Fruit fly (Drosophila melanogaster): Measurements from ENCODE around the gene sgg.

The sgg gene

dm6 chrX:2714730-2715129 lies 81.0 kb downstream of the sgg start (continued):
- TF ChIP-seq PHDP (tag; optimal IDR thresholded peaks at IDR 0.05), result no peak
- no peak for TF ChIP-seq hth (optimal IDR thresholded peaks at IDR 0.05)
- no peak for TF ChIP-seq croc (GFP tag; conservative IDR thresholded peaks at IDR 0.05)
- no peak for TF ChIP-seq sqz (GFP tag; optimal IDR thresholded peaks at IDR 0.05)
- no peak for TF ChIP-seq CG5180 (GFP tag; optimal IDR thresholded peaks at IDR 0.05)
- TF ChIP-seq Dp (GFP tag; optimal IDR thresholded peaks at IDR 0.05), result peak; percentile 71
- no peak for TF ChIP-seq Atf-2 (GFP tag; optimal IDR thresholded peaks at IDR 0.05)
- no peak for TF ChIP-seq CG12942 (GFP tag; optimal IDR thresholded peaks at IDR 0.05)
- TF ChIP-seq CG16779 (GFP tag; IDR thresholded peaks at IDR 0.05), result no peak
- TF ChIP-seq CG18764 (GFP tag; optimal IDR thresholded peaks at IDR 0.05), result peak; percentile 87
- TF ChIP-seq Lpt (GFP tag; optimal IDR thresholded peaks at IDR 0.05), result no peak
- peak; percentile 24 for TF ChIP-seq stwl (tag; optimal IDR thresholded peaks at IDR 0.05)
- no peak for TF ChIP-seq CG11504 (tag; optimal IDR thresholded peaks at IDR 0.05)
- peak; percentile 32 for TF ChIP-seq CG7786 (GFP tag; optimal IDR thresholded peaks at IDR 0.05)
- no peak for TF ChIP-seq CG7372 (GFP tag; IDR thresholded peaks at IDR 0.05)
- TF ChIP-seq CG8924 (tag; optimal IDR thresholded peaks at IDR 0.05), result no peak
- TF ChIP-seq zfh2 (GFP tag; optimal IDR thresholded peaks at IDR 0.05), result peak; percentile 30
- TF ChIP-seq Bgb (GFP tag; IDR thresholded peaks at IDR 0.05; ENCODE audit: partially characterized antibody), result no peak; the same call in 1 of the 2 replicates
- no peak for TF ChIP-seq CrebB (tag; optimal IDR thresholded peaks at IDR 0.05)
- 0 out of 3 replicates have a peak, but pooled peaks have one; percentile 45 for TF ChIP-seq dysf (GFP tag; IDR thresholded peaks at IDR 0.05)
- TF ChIP-seq Dref (GFP tag; IDR thresholded peaks at IDR 0.05), result peak; percentile 63
- TF ChIP-seq dpn (GFP tag; optimal IDR thresholded peaks at IDR 0.05), result no peak
- no peak for TF ChIP-seq CG8478 (optimal IDR thresholded peaks at IDR 0.05)
- TF ChIP-seq CG14710 (tag; optimal IDR thresholded peaks at IDR 0.05), result no peak
- TF ChIP-seq Hr3 (GFP tag; optimal IDR thresholded peaks at IDR 0.05), result no peak
- TF ChIP-seq Doc2 (GFP tag; IDR thresholded peaks at IDR 0.05), result no peak
- TF ChIP-seq Doc3 (GFP tag; IDR thresholded peaks at IDR 0.05; ENCODE audit: partially characterized antibody), result 0 out of 3 replicates have a peak, but pooled peaks have one; percentile 36
- TF ChIP-seq gem (tag; optimal IDR thresholded peaks at IDR 0.05), result no peak
- TF ChIP-seq Asciz (GFP tag; optimal IDR thresholded peaks at IDR 0.05), result no peak
- TF ChIP-seq CG14441 (GFP tag; IDR thresholded peaks at IDR 0.05), result no peak
- TF ChIP-seq CG6272 (GFP tag; IDR thresholded peaks at IDR 0.05), result no peak
- no peak for TF ChIP-seq CG8290 (GFP tag; optimal IDR thresholded peaks at IDR 0.05)
- TF ChIP-seq CG8290 (tag; optimal IDR thresholded peaks at IDR 0.05), result no peak
- TF ChIP-seq tio (GFP tag; optimal IDR thresholded peaks at IDR 0.05), result no peak
- TF ChIP-seq YL-1 (GFP tag; optimal IDR thresholded peaks at IDR 0.05), result no peak
- no peak for TF ChIP-seq Trl (optimal IDR thresholded peaks at IDR 0.05)
- no peak for TF ChIP-seq Trl (GFP tag; optimal IDR thresholded peaks at IDR 0.05)
- TF ChIP-seq ken (GFP tag; IDR thresholded peaks at IDR 0.05), result no peak
- TF ChIP-seq Pdp1 (GFP tag; optimal IDR thresholded peaks at IDR 0.05), result no peak
- no peak for TF ChIP-seq CG33557 (GFP tag; optimal IDR thresholded peaks at IDR 0.05)
- TF ChIP-seq gcm2 (GFP tag; optimal IDR thresholded peaks at IDR 0.05), result no peak
- no peak for TF ChIP-seq cas (GFP tag; IDR thresholded peaks at IDR 0.05)
- no peak for TF ChIP-seq Dip3 (GFP tag; optimal IDR thresholded peaks at IDR 0.05)
- no peak for TF ChIP-seq ham (GFP tag; IDR thresholded peaks at IDR 0.05)
- no peak for TF ChIP-seq Aef1 (GFP tag; IDR thresholded peaks at IDR 0.05)
- TF ChIP-seq CG12769 (tag; optimal IDR thresholded peaks at IDR 0.05), result no peak
- no peak for TF ChIP-seq CG17186 (GFP tag; optimal IDR thresholded peaks at IDR 0.05)
- no peak for TF ChIP-seq CG11456 (GFP tag; IDR thresholded peaks at IDR 0.05)
- TF ChIP-seq CG2202 (tag; optimal IDR thresholded peaks at IDR 0.05), result no peak
- TF ChIP-seq sens-2 (GFP tag; IDR thresholded peaks at IDR 0.05), result no peak
- 0 out of 2 replicates have a peak, but pooled peaks have one; percentile 26 for TF ChIP-seq ara (GFP tag; IDR thresholded peaks at IDR 0.05)
- no peak for TF ChIP-seq esg (GFP tag; conservative IDR thresholded peaks at IDR 0.05)
- TF ChIP-seq tna (GFP tag; IDR thresholded peaks at IDR 0.05; ENCODE audit: partially characterized antibody), result peak; percentile 16; the same call in 1 of the 2 replicates

Measured in whole organism, embryonic.